Fruit fly (Drosophila melanogaster): ENCODE data around the gene Cyp6d5.

Gene Cyp6d5

dm6 chr3R:14077026-14077425 is 48.0 kb downstream of the Cyp6d5 start (continued):
- TF ChIP-seq ham (GFP tag; IDR thresholded peaks at IDR 0.05) = 0 out of 2 replicates have a peak, but pooled peaks have one; percentile 6
- no peak for TF ChIP-seq Trl (optimal IDR thresholded peaks at IDR 0.05)
- no peak for TF ChIP-seq Trl (GFP tag; optimal IDR thresholded peaks at IDR 0.05)
- no peak for TF ChIP-seq CG9876 (GFP tag; optimal IDR thresholded peaks at IDR 0.05)
- TF ChIP-seq CG10274 (GFP tag; optimal IDR thresholded peaks at IDR 0.05) = no peak
- no peak for TF ChIP-seq sc (optimal IDR thresholded peaks at IDR 0.05)
- no peak for TF ChIP-seq sc (GFP tag; optimal IDR thresholded peaks at IDR 0.05)
- peak in 1 of 2 experiments; percentile 31 for TF ChIP-seq bsh (GFP tag; optimal IDR thresholded peaks at IDR 0.05)
- TF ChIP-seq CG15696 (tag; optimal IDR thresholded peaks at IDR 0.05) = no peak
- no peak for TF ChIP-seq Ets97D (GFP tag; optimal IDR thresholded peaks at IDR 0.05)
- TF ChIP-seq CG32767 (GFP tag; IDR thresholded peaks at IDR 0.05) = no peak
- TF ChIP-seq so (GFP tag; IDR thresholded peaks at IDR 0.05) = peak; percentile 52; the same call in 1 of the 3 replicates
- 0 out of 3 replicates have a peak, but pooled peaks have one; percentile 4 for TF ChIP-seq C15 (GFP tag; IDR thresholded peaks at IDR 0.05)
- TF ChIP-seq MBD-R2 (GFP tag; IDR thresholded peaks at IDR 0.05) = 0 out of 2 replicates have a peak, but pooled peaks have one; percentile 11
- TF ChIP-seq CG11093 (GFP tag; IDR thresholded peaks at IDR 0.05) = 0 out of 3 replicates have a peak, but pooled peaks have one; percentile 30
- no peak for TF ChIP-seq CG13775 (GFP tag; optimal IDR thresholded peaks at IDR 0.05)
- TF ChIP-seq Gsc (GFP tag; IDR thresholded peaks at IDR 0.05) = no peak
- no peak for TF ChIP-seq Taf1 (GFP tag; IDR thresholded peaks at IDR 0.05)
- TF ChIP-seq CG8924 (tag; optimal IDR thresholded peaks at IDR 0.05) = no peak
- TF ChIP-seq B-H1 (GFP tag; IDR thresholded peaks at IDR 0.05) = peak; percentile 38; the same call in 1 of the 3 replicates
- TF ChIP-seq unc-4 (GFP tag; IDR thresholded peaks at IDR 0.05; ENCODE audit: partially characterized antibody) = no peak
- no peak for TF ChIP-seq fd3F (GFP tag; optimal IDR thresholded peaks at IDR 0.05)
- TF ChIP-seq Xbp1 (GFP tag; optimal IDR thresholded peaks at IDR 0.05) = peak; percentile 32
- peak; percentile 51 for TF ChIP-seq gem (tag; optimal IDR thresholded peaks at IDR 0.05)
- TF ChIP-seq CG2889 (GFP tag; IDR thresholded peaks at IDR 0.05) = 0 out of 3 replicates have a peak, but pooled peaks have one; percentile 13
- TF ChIP-seq CG3838 (GFP tag; optimal IDR thresholded peaks at IDR 0.05) = no peak
- TF ChIP-seq Hr78 (GFP tag; optimal IDR thresholded peaks at IDR 0.05) = no peak
- TF ChIP-seq dm (GFP tag; optimal IDR thresholded peaks at IDR 0.05) = no peak
- no peak for TF ChIP-seq CG15601 (tag; optimal IDR thresholded peaks at IDR 0.05)
- TF ChIP-seq emc (GFP tag; optimal IDR thresholded peaks at IDR 0.05) = no peak
- TF ChIP-seq Ptx1 (GFP tag; IDR thresholded peaks at IDR 0.05) = peak; percentile 69
- peak; percentile 58 for TF ChIP-seq CG17328 (GFP tag; IDR thresholded peaks at IDR 0.05)
- TF ChIP-seq CG16813 (GFP tag; IDR thresholded peaks at IDR 0.05; ENCODE audit: partially characterized antibody) = no peak
- TF ChIP-seq CG11504 (tag; optimal IDR thresholded peaks at IDR 0.05) = peak; percentile 73
- TF ChIP-seq CG13296 (GFP tag; optimal IDR thresholded peaks at IDR 0.05) = peak; percentile 21
- TF ChIP-seq Jarid2 (GFP tag; optimal IDR thresholded peaks at IDR 0.05) = peak; percentile 17
- no peak for TF ChIP-seq sna (GFP tag; IDR thresholded peaks at IDR 0.05; ENCODE audit: partially characterized antibody)
- TF ChIP-seq CG30431 (GFP tag; optimal IDR thresholded peaks at IDR 0.05) = no peak
- TF ChIP-seq danr (GFP tag; IDR thresholded peaks at IDR 0.05) = 0 out of 2 replicates have a peak, but pooled peaks have one; percentile 19
- TF ChIP-seq MESR4 (GFP tag; optimal IDR thresholded peaks at IDR 0.05) = no peak
- TF ChIP-seq chif (GFP tag; optimal IDR thresholded peaks at IDR 0.05) = peak; percentile 19 to 35
- TF ChIP-seq lbe (GFP tag; optimal IDR thresholded peaks at IDR 0.05) = no peak
- peak; percentile 19 for TF ChIP-seq Abd-B (GFP tag; optimal IDR thresholded peaks at IDR 0.05)
- TF ChIP-seq org-1 (GFP tag; optimal IDR thresholded peaks at IDR 0.05) = no peak
- no peak for TF ChIP-seq HmgZ (tag; optimal IDR thresholded peaks at IDR 0.05)
- TF ChIP-seq Sox102F (GFP tag; optimal IDR thresholded peaks at IDR 0.05) = peak; percentile 37
- TF ChIP-seq ac (GFP tag; optimal IDR thresholded peaks at IDR 0.05) = no peak
- TF ChIP-seq Lhr (GFP tag; optimal IDR thresholded peaks at IDR 0.05) = no peak
- no peak for TF ChIP-seq odd (GFP tag; optimal IDR thresholded peaks at IDR 0.05)
- peak; percentile 21 for TF ChIP-seq grau (tag; optimal IDR thresholded peaks at IDR 0.05)
- no peak for TF ChIP-seq Tbp (GFP tag; optimal IDR thresholded peaks at IDR 0.05)

Measured in whole organism, embryonic.